Worm (Caenorhabditis elegans): Measurements from ENCODE around the gene F21C10.6.

The F21C10.6 gene

DNA sequence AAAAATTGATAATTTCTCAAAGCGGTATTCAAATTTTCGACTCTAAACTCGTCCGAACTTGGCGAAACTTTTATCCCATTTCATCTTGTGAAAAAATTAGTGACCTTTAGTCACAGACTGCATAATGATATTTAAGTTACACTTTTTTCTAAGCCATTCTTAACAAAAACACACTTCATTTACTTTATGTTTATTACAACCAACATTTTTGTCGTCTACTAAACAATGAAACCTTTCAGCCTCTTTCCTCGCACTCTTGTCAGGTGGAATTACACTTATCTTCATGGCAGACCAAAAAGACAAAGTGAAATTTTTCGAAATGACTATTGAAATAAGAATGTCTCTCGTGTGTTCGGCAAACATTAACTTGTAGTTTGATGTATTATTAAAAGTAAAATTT is 39.6 kb downstream of the F21C10.6 start:
- TF ChIP-seq F39B2.1 (GFP tag; IDR thresholded peaks at IDR 0.05) (no peak), F52B5.7 (tag; optimal IDR thresholded peaks at IDR 0.05) (no peak), unc-130 (GFP tag; optimal IDR thresholded peaks at IDR 0.05) (no peak), dpl-1 (GFP tag; optimal IDR thresholded peaks at IDR 0.05) (no peak), ceh-91 (GFP tag; IDR thresholded peaks at IDR 0.05) (no peak), rcor-1 (GFP tag; IDR thresholded peaks at IDR 0.05) (no peak), rpc-1 (optimal IDR thresholded peaks at IDR 0.05) (no peak), rpc-1 (tag; optimal IDR thresholded peaks at IDR 0.05) (no peak), mes-4 (tag; optimal IDR thresholded peaks at IDR 0.05) (no peak), snpc-3.4 (tag; optimal IDR thresholded peaks at IDR 0.05) (no peak), ama-1 (optimal IDR thresholded peaks at IDR 0.05) (no peak), ama-1 (GFP tag; optimal IDR thresholded peaks at IDR 0.05) (no peak), sptf-2 (GFP tag; optimal IDR thresholded peaks at IDR 0.05) (no peak), Y56A3A.18 (GFP tag; IDR thresholded peaks at IDR 0.05) (no peak)

- TF ChIP-seq sea-2 (GFP tag; IDR thresholded peaks at IDR 0.05), result no peak
- TF ChIP-seq dox-1 (GFP tag; IDR thresholded peaks at IDR 0.05), result no peak
- no peak for TF ChIP-seq efl-1 (GFP tag; optimal IDR thresholded peaks at IDR 0.05)
- no peak for TF ChIP-seq madf-3 (GFP tag; IDR thresholded peaks at IDR 0.05)
- TF ChIP-seq dpl-1 (GFP tag; optimal IDR thresholded peaks at IDR 0.05), result no peak
- TF ChIP-seq ZK185.1 (tag; optimal IDR thresholded peaks at IDR 0.05; ENCODE audit: poor library complexity, severe bottlenecking), result no peak
- TF ChIP-seq zim-3 (tag; optimal IDR thresholded peaks at IDR 0.05), result no peak
- TF ChIP-seq nfya-1 (tag; optimal IDR thresholded peaks at IDR 0.05; ENCODE audit: borderline replicate concordance, insufficient read depth), result no peak
- TF ChIP-seq hmg-1.2 (GFP tag; IDR thresholded peaks at IDR 0.05), result no peak
- TF ChIP-seq ztf-3 (GFP tag; optimal IDR thresholded peaks at IDR 0.05), result no peak
- TF ChIP-seq nhr-90 (tag; optimal IDR thresholded peaks at IDR 0.05), result no peak
- no peak for TF ChIP-seq T26A5.8 (tag; optimal IDR thresholded peaks at IDR 0.05)
- TF ChIP-seq B0035.1 (tag; optimal IDR thresholded peaks at IDR 0.05), result no peak
- no peak for TF ChIP-seq Y53F4B.3 (GFP tag; IDR thresholded peaks at IDR 0.05)
- TF ChIP-seq F49E8.2 (tag; optimal IDR thresholded peaks at IDR 0.05; ENCODE audit: insufficient read depth), result no peak
- no peak for TF ChIP-seq pbrm-1 (GFP tag; IDR thresholded peaks at IDR 0.05)
- no peak for TF ChIP-seq sdz-38 (tag; optimal IDR thresholded peaks at IDR 0.05)
These were observed 40.9 kb downstream of the F21C10.6 start, which contains the start of gene col-10 for ce11 chrV:9165073-9165699. col-10 (minus strand) TSS chrV:9165307.

DNA sequence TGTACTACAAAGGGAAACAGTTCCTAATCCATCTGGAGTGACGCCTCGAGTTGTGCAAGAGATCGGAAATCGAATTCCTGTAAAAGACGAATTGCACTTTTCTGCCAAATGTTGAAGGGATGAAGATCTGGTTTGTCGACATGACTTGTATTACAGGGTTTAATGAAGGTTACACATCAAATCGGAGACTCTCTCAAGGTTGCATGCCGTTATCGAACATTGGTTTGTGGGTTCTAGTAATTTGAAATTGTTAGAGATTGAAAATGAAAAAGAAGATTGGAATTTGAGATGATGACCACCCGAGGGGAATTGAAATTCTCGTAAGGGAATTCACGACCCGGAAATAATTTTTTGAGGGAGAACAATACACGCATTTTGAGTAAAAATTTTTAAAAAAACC is 42.0 kb downstream of the F21C10.6 start:
- TF ChIP-seq athp-1 (tag; optimal IDR thresholded peaks at IDR 0.05), result no peak
- TF ChIP-seq madf-3 (GFP tag; IDR thresholded peaks at IDR 0.05), result no peak
- TF ChIP-seq efl-1 (GFP tag; optimal IDR thresholded peaks at IDR 0.05), result no peak
- TF ChIP-seq hlh-12 (tag; optimal IDR thresholded peaks at IDR 0.05), result no peak
- no peak for TF ChIP-seq B0035.1 (tag; optimal IDR thresholded peaks at IDR 0.05)
- no peak for TF ChIP-seq attf-5 (GFP tag; optimal IDR thresholded peaks at IDR 0.05)
- no peak for TF ChIP-seq ceh-40 (GFP tag; IDR thresholded peaks at IDR 0.05)
- TF ChIP-seq ztf-18 (tag; optimal IDR thresholded peaks at IDR 0.05), result no peak
- TF ChIP-seq snpc-1.3 (tag; optimal IDR thresholded peaks at IDR 0.05; ENCODE audit: insufficient read depth), result no peak
- TF ChIP-seq nfyb-1 (GFP tag; IDR thresholded peaks at IDR 0.05), result no peak
- TF ChIP-seq bed-1 (GFP tag; IDR thresholded peaks at IDR 0.05), result no peak
- no peak for TF ChIP-seq die-1 (tag; optimal IDR thresholded peaks at IDR 0.05)
- no peak for TF ChIP-seq fkh-3 (tag; optimal IDR thresholded peaks at IDR 0.05)
- no peak for TF ChIP-seq nhr-90 (tag; optimal IDR thresholded peaks at IDR 0.05)
- no peak for TF ChIP-seq hlh-26 (GFP tag; conservative IDR thresholded peaks at IDR 0.05)
- TF ChIP-seq egl-44 (GFP tag; IDR thresholded peaks at IDR 0.05), result no peak
- no peak for TF ChIP-seq ZK185.1 (tag; optimal IDR thresholded peaks at IDR 0.05; ENCODE audit: poor library complexity, severe bottlenecking)
- no peak for TF ChIP-seq chd-7 (tag; optimal IDR thresholded peaks at IDR 0.05)
